Worm (Caenorhabditis elegans) whole organism, L1 larva: Measurements from ENCODE around the gene K09E9.3.

Experiments used
- C04F5.9 ChIP-seq: sonication (generic microtip); optimal IDR thresholded peaks from 2 replicates; lab custom pipeline; 2016; ENCODE audit warnings: missing genetic modification characterization, missing compliant biosample characterization
- C34B4.2 ChIP-seq: sonication (generic microtip); optimal IDR thresholded peaks from 2 replicates; lab custom pipeline; 2017; ENCODE audit warnings: mild to moderate bottlenecking, missing genetic modification characterization, missing compliant biosample characterization
- ceh-8 ChIP-seq: fragments of 200-800 bp; sonication (Bioruptor generic); optimal IDR thresholded peaks from 2 replicates; lab custom pipeline; 2018; ENCODE audit warnings: mild to moderate bottlenecking, missing genetic modification characterization, moderate library complexity, missing compliant biosample characterization
- ceh-88 ChIP-seq: fragments of 200-800 bp; sonication (Bioruptor generic); IDR thresholded peaks from 2 replicates; pipeline ENCODE4 v1.3.6; 2022; ENCODE audit warnings: missing genetic modification characterization, missing compliant biosample characterization
- ces-1 ChIP-seq: fragments of 150-350 bp; optimal IDR thresholded peaks from 2 replicates; lab custom pipeline; 2014; ENCODE audit warnings: missing biosample characterization, missing genetic modification reagents, missing genetic modification characterization
- efl-1 ChIP-seq, 4 experiments: fragments of 150-350 bp; optimal IDR thresholded peaks in 3 of 4; peaks in 1 of 4; 1 replicate in 1 of 4; 2 replicates in 3 of 4; lab custom pipeline; 2014; ENCODE audit warnings: missing biosample characterization in 2 of 4, missing genetic modification characterization in 2 of 4, missing genetic modification reagents in 2 of 4
- egl-13 ChIP-seq: sonication (generic microtip); optimal IDR thresholded peaks from 2 replicates; lab custom pipeline; 2016; ENCODE audit warnings: missing genotype, missing genetic modification reagents, missing genetic modification characterization, missing compliant biosample characterization
- egl-27 ChIP-seq, 2 experiments: fragments of 150-350 bp in 1 of 2; sonication (generic microtip); optimal IDR thresholded peaks; 3 replicates each; lab custom pipeline; 2017 to 2018; ENCODE audit warnings: missing biosample characterization in 2 of 2, missing genetic modification characterization in 2 of 2, missing genetic modification reagents in 2 of 2
- elt-2 ChIP-seq: sonication (generic microtip); optimal IDR thresholded peaks from 2 replicates; lab custom pipeline; 2016; ENCODE audit warnings: missing genetic modification characterization, mild to moderate bottlenecking, inconsistent platforms, missing compliant biosample characterization, missing genetic modification reagents
- fkh-10 ChIP-seq: sonication (generic microtip); optimal IDR thresholded peaks from 2 replicates; lab custom pipeline; 2017; ENCODE audit warnings: missing biosample characterization, missing genetic modification reagents, missing genetic modification characterization
- fkh-4 ChIP-seq: sonication (generic microtip); optimal IDR thresholded peaks from 2 replicates; lab custom pipeline; 2016; ENCODE audit warnings: missing compliant biosample characterization, missing genetic modification characterization, borderline replicate concordance
- fos-1 ChIP-seq: fragments of 150-350 bp; optimal IDR thresholded peaks from 2 replicates; lab custom pipeline; 2014; ENCODE audit warnings: missing biosample characterization, missing genetic modification characterization
- jun-1 ChIP-seq: fragments of 150-350 bp; optimal IDR thresholded peaks from 2 replicates; lab custom pipeline; 2014; ENCODE audit warnings: missing biosample characterization, missing genetic modification reagents, missing genetic modification characterization
- lin-13 ChIP-seq: fragments of 150-350 bp; optimal IDR thresholded peaks from 2 replicates; lab custom pipeline; 2014; ENCODE audit warnings: missing biosample characterization, missing genetic modification reagents, missing genetic modification characterization
- lin-14 ChIP-seq: fragments of 200-800 bp; sonication (Bioruptor generic); optimal IDR thresholded peaks from 2 replicates; lab custom pipeline; 2018; ENCODE audit warnings: mild to moderate bottlenecking, missing genetic modification characterization, moderate library complexity, missing compliant biosample characterization
- lin-15B ChIP-seq: fragments of 150-350 bp; sonication (generic microtip); optimal IDR thresholded peaks from 3 replicates; lab custom pipeline; 2014; ENCODE audit warnings: missing biosample characterization, missing genetic modification characterization
- lin-35 ChIP-seq, 2 experiments: fragments of 150-350 bp; optimal IDR thresholded peaks; 2 replicates each; lab custom pipeline; 2014; ENCODE audit warnings: missing biosample characterization in 2 of 2, missing genetic modification characterization in 2 of 2, missing genetic modification reagents in 2 of 2
- lin-39 ChIP-seq: fragments of 150-350 bp; optimal IDR thresholded peaks from 2 replicates; lab custom pipeline; 2014; ENCODE audit warnings: missing biosample characterization, missing genetic modification reagents, missing genetic modification characterization
- lir-3 ChIP-seq: sonication (generic microtip); optimal IDR thresholded peaks from 2 replicates; lab custom pipeline; 2016; ENCODE audit warnings: mild to moderate bottlenecking, missing genetic modification characterization, moderate library complexity, missing compliant biosample characterization; ENCODE audit not compliant: poor library complexity
- lsy-2 ChIP-seq, 2 experiments: fragments of 150-350 bp; optimal IDR thresholded peaks; 2 replicates each; lab custom pipeline; 2014; ENCODE audit warnings: missing biosample characterization in 2 of 2, missing genetic modification characterization in 2 of 2
- mef-2 ChIP-seq: fragments of 150-350 bp; optimal IDR thresholded peaks from 2 replicates; lab custom pipeline; 2014; ENCODE audit warnings: missing biosample characterization, missing genetic modification characterization
- nhr-11 ChIP-seq: fragments of 150-350 bp; optimal IDR thresholded peaks from 2 replicates; lab custom pipeline; 2014; ENCODE audit warnings: missing biosample characterization, missing genetic modification characterization
- nhr-12 ChIP-seq: sonication (generic microtip); optimal IDR thresholded peaks from 2 replicates; lab custom pipeline; 2017; ENCODE audit warnings: missing biosample characterization, missing genetic modification characterization
- nhr-19 ChIP-seq: fragments of 200-800 bp; sonication (Bioruptor generic); conservative IDR thresholded peaks from 2 replicates; pipeline ENCODE4 v1.3.6; 2022; ENCODE audit warnings: missing genetic modification characterization, missing compliant biosample characterization
- nhr-20 ChIP-seq: sonication (generic microtip); optimal IDR thresholded peaks from 2 replicates; lab custom pipeline; 2016; ENCODE audit warnings: mild to moderate bottlenecking, missing genetic modification characterization, missing compliant biosample characterization
- nhr-71 ChIP-seq: sonication (generic microtip); optimal IDR thresholded peaks from 2 replicates; lab custom pipeline; 2016; ENCODE audit warnings: mild to moderate bottlenecking, missing genetic modification characterization, moderate library complexity, missing compliant biosample characterization
- nhr-84 ChIP-seq: sonication (generic microtip); optimal IDR thresholded peaks from 2 replicates; lab custom pipeline; 2017; ENCODE audit warnings: missing biosample characterization, missing genetic modification characterization
- nhr-85 ChIP-seq: sonication (generic microtip); peaks from one replicate; lab custom pipeline; 2016; ENCODE audit warnings: missing genetic modification characterization, inconsistent platforms, missing compliant biosample characterization
- nhr-90 ChIP-seq: sonication (generic microtip); optimal IDR thresholded peaks from 2 replicates; lab custom pipeline; 2016; ENCODE audit warnings: mild to moderate bottlenecking, missing genetic modification characterization, missing compliant biosample characterization; ENCODE audit not compliant: poor library complexity
- rnt-1 ChIP-seq: sonication (generic microtip); optimal IDR thresholded peaks from 2 replicates; lab custom pipeline; 2016; ENCODE audit warnings: mild to moderate bottlenecking, missing genetic modification characterization, moderate library complexity, missing compliant biosample characterization
- skn-1 ChIP-seq: fragments of 150-350 bp; optimal IDR thresholded peaks from 2 replicates; lab custom pipeline; 2014; ENCODE audit warnings: missing biosample characterization, missing genetic modification characterization
- snu-23 ChIP-seq: sonication (generic microtip); optimal IDR thresholded peaks from 2 replicates; lab custom pipeline; 2016; ENCODE audit warnings: missing genetic modification characterization, missing compliant biosample characterization
- swsn-7 ChIP-seq: sonication (generic microtip); optimal IDR thresholded peaks from 2 replicates; lab custom pipeline; 2016; ENCODE audit warnings: missing genetic modification characterization, missing compliant biosample characterization
- unc-30 ChIP-seq: sonication (generic microtip); optimal IDR thresholded peaks from 2 replicates; lab custom pipeline; 2017; ENCODE audit warnings: missing biosample characterization, missing genetic modification characterization
- unc-62 ChIP-seq: fragments of 150-350 bp; optimal IDR thresholded peaks from 2 replicates; lab custom pipeline; 2014; ENCODE audit warnings: missing biosample characterization, missing genetic modification reagents, missing genetic modification characterization
- unc-86 ChIP-seq: sonication (generic microtip); optimal IDR thresholded peaks from 2 replicates; lab custom pipeline; 2016; ENCODE audit warnings: missing genetic modification characterization, missing compliant biosample characterization
- vab-15 ChIP-seq: sonication (generic microtip); optimal IDR thresholded peaks from 2 replicates; lab custom pipeline; 2017; ENCODE audit warnings: missing genotype, mild to moderate bottlenecking, missing genetic modification characterization, missing compliant biosample characterization
- zip-4 ChIP-seq: fragments of 200-800 bp; sonication (Bioruptor generic); optimal IDR thresholded peaks from 2 replicates; lab custom pipeline; 2018; ENCODE audit warnings: mild to moderate bottlenecking, missing genetic modification characterization, moderate library complexity, missing compliant biosample characterization
- ztf-11 ChIP-seq, 2 experiments: sonication (generic microtip); optimal IDR thresholded peaks; 2 replicates each; lab custom pipeline; 2016 to 2017; ENCODE audit warnings: missing genetic modification characterization in 2 of 2, missing biosample characterization in 1 of 2, missing compliant biosample characterization in 1 of 2

Gene K09E9.3

ce11 chrX:15600512-15601117 is 13.0 kb downstream of the K09E9.3 start, which contains the start of gene ent-2 (continued):
- TF ChIP-seq ceh-8 (GFP tag; lab: Kevin White, UChicago) (no peak), lin-14 (GFP tag; lab: Kevin White, UChicago) (peak; percentile 75), lin-15B (tag; lab: Kevin White, UChicago) (no peak)

ce11 chrX:15599925-15600324 is 13.7 kb downstream of the K09E9.3 start:
- peak; percentile 43 for TF ChIP-seq unc-62 (GFP tag; lab: Kevin White, UChicago)
- TF ChIP-seq unc-86 (tag; lab: Kevin White, UChicago): no peak
- TF ChIP-seq rnt-1 (tag; lab: Kevin White, UChicago): peak; percentile 46
- peak; percentile 52 for TF ChIP-seq nhr-19
- peak; percentile 13 for TF ChIP-seq lin-13
- peak; percentile 79 for TF ChIP-seq nhr-71 (tag; lab: Kevin White, UChicago)
- no peak for TF ChIP-seq fos-1 (tag; lab: Kevin White, UChicago)
- TF ChIP-seq nhr-20 (tag; lab: Kevin White, UChicago): peak; percentile 58
- TF ChIP-seq snu-23 (GFP tag; lab: Kevin White, UChicago): peak; percentile 5
- peak; percentile 98 for TF ChIP-seq lin-39 (tag; lab: Kevin White, UChicago)
- TF ChIP-seq lir-3 (tag; lab: Kevin White, UChicago): peak; percentile 45
- peak; percentile 60 for TF ChIP-seq lin-14 (GFP tag; lab: Kevin White, UChicago)
- no peak for TF ChIP-seq unc-30 (tag; lab: Kevin White, UChicago)
- peak; percentile 45 to 48 for TF ChIP-seq lsy-2 (tag; optimal IDR thresholded peaks at IDR 0.05; lab: Kevin White, UChicago)

ce11 chrX:15598661-15599384 is 14.8 kb downstream of the K09E9.3 start:
- TF ChIP-seq nhr-90: no peak
- no peak for TF ChIP-seq nhr-84 (tag; lab: Kevin White, UChicago)
- TF ChIP-seq efl-1 (optimal IDR thresholded peaks at IDR 0.05; lab: Kevin White, UChicago): no peak
- peak in 1 of 2 experiments; percentile 67 for TF ChIP-seq efl-1 (GFP tag; optimal IDR thresholded peaks at IDR 0.05 in 1 of 2; lab: Kevin White, UChicago)
- peak in 1 of 2 experiments; percentile 23 for TF ChIP-seq lin-35 (GFP tag; optimal IDR thresholded peaks at IDR 0.05; lab: Kevin White, UChicago)
- TF ChIP-seq jun-1: no peak
- peak; percentile 79 for TF ChIP-seq elt-2
- no peak for TF ChIP-seq C34B4.2 (tag; lab: Kevin White, UChicago)
- TF ChIP-seq ztf-11 (tag; optimal IDR thresholded peaks at IDR 0.05; lab: Kevin White, UChicago): no peak
- TF ChIP-seq nhr-11 (tag; lab: Kevin White, UChicago): no peak

ce11 chrX:15597077-15597476 is 16.5 kb downstream of the K09E9.3 start, which contains the start of gene K09A9.8:
Gene K09A9.8, minus strand, starts transcription at chrX:15597177.
- no peak for TF ChIP-seq egl-27 (tag; optimal IDR thresholded peaks at IDR 0.05; lab: Kevin White, UChicago)
- no peak for TF ChIP-seq fkh-10
- no peak for TF ChIP-seq vab-15 (tag; lab: Kevin White, UChicago)
- TF ChIP-seq lin-15B (tag; lab: Kevin White, UChicago): no peak
- TF ChIP-seq swsn-7 (tag; lab: Kevin White, UChicago): no peak
- no peak for TF ChIP-seq unc-86 (tag; lab: Kevin White, UChicago)

ce11 chrX:15594019-15594418 is 19.6 kb downstream of the K09E9.3 start:
- TF ChIP-seq elt-2 (no peak), nhr-12 (tag; lab: Kevin White, UChicago) (no peak), ceh-88 (GFP tag; lab: Robert Waterston, UW) (no peak), fkh-4 (tag; lab: Kevin White, UChicago) (no peak), zip-4 (no peak), nhr-19 (no peak), nhr-85 (no peak), egl-13 (tag; lab: Kevin White, UChicago) (no peak), nhr-20 (tag; lab: Kevin White, UChicago) (no peak), mef-2 (tag; lab: Kevin White, UChicago) (no peak), ces-1 (GFP tag; lab: Kevin White, UChicago) (no peak), snu-23 (GFP tag; lab: Kevin White, UChicago) (no peak), skn-1 (tag; lab: Kevin White, UChicago) (no peak), lin-35 (GFP tag; optimal IDR thresholded peaks at IDR 0.05; lab: Kevin White, UChicago) (no peak), fkh-10 (no peak), C04F5.9 (tag; lab: Kevin White, UChicago) (no peak), egl-27 (tag; optimal IDR thresholded peaks at IDR 0.05; lab: Kevin White, UChicago) (no peak), nhr-90 (no peak)
- TF ChIP-seq, all 84 proteins: peak for 0
